Fruit fly (Drosophila melanogaster): ENCODE results near the gene CenG1A.

DNA sequence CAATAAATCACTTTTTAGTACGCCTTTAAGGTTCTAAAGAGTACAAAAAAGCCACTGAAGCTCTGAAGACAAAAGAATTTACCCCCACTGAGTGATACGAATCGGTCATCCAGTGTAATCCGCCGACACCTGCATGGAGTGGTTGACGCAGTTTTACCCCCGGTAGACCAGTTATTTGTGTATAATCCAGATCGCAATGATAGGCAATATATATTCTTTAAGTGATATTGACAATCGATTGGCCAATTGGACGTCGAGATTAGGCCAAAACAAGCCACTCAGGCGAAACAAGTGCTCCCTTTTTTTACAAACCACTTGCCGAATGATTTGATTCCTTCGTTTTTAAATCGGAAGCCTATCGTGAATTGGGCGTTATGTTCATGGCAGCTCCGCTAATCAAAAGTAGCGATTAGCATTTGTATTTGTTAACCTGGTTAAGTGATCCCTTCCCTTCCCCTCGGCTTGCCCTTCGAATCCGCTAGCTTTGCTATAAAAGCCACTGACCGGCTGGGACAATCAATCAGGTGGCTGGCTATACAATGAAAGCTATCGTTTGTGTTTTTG is 11.0 kb downstream of the CenG1A start, which contains the start of gene CG7916:
- TF ChIP-seq Hr4 (GFP tag; optimal IDR thresholded peaks at IDR 0.05) (no peak), CG6808 (GFP tag; optimal IDR thresholded peaks at IDR 0.05) (no peak), fd59A (GFP tag; optimal IDR thresholded peaks at IDR 0.05) (no peak), Lpt (GFP tag; optimal IDR thresholded peaks at IDR 0.05) (no peak), net (GFP tag; optimal IDR thresholded peaks at IDR 0.05) (no peak), Hr39 (GFP tag; optimal IDR thresholded peaks at IDR 0.05) (no peak), fkh (GFP tag; optimal IDR thresholded peaks at IDR 0.05) (no peak), Met (GFP tag; optimal IDR thresholded peaks at IDR 0.05) (no peak), CG11294 (GFP tag; IDR thresholded peaks at IDR 0.05) (no peak), Hr38 (GFP tag; optimal IDR thresholded peaks at IDR 0.05) (no peak), CG15336 (GFP tag; IDR thresholded peaks at IDR 0.05) (no peak), achi (GFP tag; optimal IDR thresholded peaks at IDR 0.05) (no peak), salr (GFP tag; optimal IDR thresholded peaks at IDR 0.05) (no peak)

All from whole organism, prepupa.